Fruit fly (Drosophila melanogaster): Measurements from ENCODE around the gene fh.

Gene fh

dm6 chrX:9155134-9155533, 6.3 kb upstream of the fh start (continued):
- no peak for TF ChIP-seq crp (GFP tag; optimal IDR thresholded peaks at IDR 0.05)
- 0 out of 3 replicates have a peak, but pooled peaks have one; percentile 8 for TF ChIP-seq ken (GFP tag; IDR thresholded peaks at IDR 0.05)
- no peak for TF ChIP-seq ac (GFP tag; optimal IDR thresholded peaks at IDR 0.05)
- no peak for TF ChIP-seq en (GFP tag; optimal IDR thresholded peaks at IDR 0.05)
- TF ChIP-seq B-H2 (GFP tag; optimal IDR thresholded peaks at IDR 0.05), result peak; percentile 7
- TF ChIP-seq D19B (GFP tag; optimal IDR thresholded peaks at IDR 0.05), result peak; percentile 29
- TF ChIP-seq CG8388 (GFP tag; optimal IDR thresholded peaks at IDR 0.05), result peak; percentile 39
- TF ChIP-seq ci (GFP tag; IDR thresholded peaks at IDR 0.05), result 0 out of 3 replicates have a peak, but pooled peaks have one; percentile 12
- peak; percentile 18 for TF ChIP-seq ERR (GFP tag; optimal IDR thresholded peaks at IDR 0.05)
- TF ChIP-seq Ssrp (tag; optimal IDR thresholded peaks at IDR 0.05), result peak; percentile 49
- TF ChIP-seq stc (GFP tag; IDR thresholded peaks at IDR 0.05), result peak; percentile 19; the same call in 1 of the 2 replicates
- TF ChIP-seq CTCF (GFP tag; optimal IDR thresholded peaks at IDR 0.05), result no peak
- TF ChIP-seq Six4 (GFP tag; optimal IDR thresholded peaks at IDR 0.05), result peak; percentile 38
- TF ChIP-seq CG33213 (GFP tag; optimal IDR thresholded peaks at IDR 0.05), result peak; percentile 3
- TF ChIP-seq CHES-1-like (GFP tag; optimal IDR thresholded peaks at IDR 0.05), result peak; percentile 4
- peak; percentile 43 for TF ChIP-seq CG4404 (GFP tag; IDR thresholded peaks at IDR 0.05)
- TF ChIP-seq Doc2 (GFP tag; IDR thresholded peaks at IDR 0.05), result no peak
- no peak for TF ChIP-seq wek (GFP tag; optimal IDR thresholded peaks at IDR 0.05)
- TF ChIP-seq C15 (GFP tag; IDR thresholded peaks at IDR 0.05), result no peak
- TF ChIP-seq CG33557 (GFP tag; optimal IDR thresholded peaks at IDR 0.05), result peak; percentile 54
- TF ChIP-seq CG7987 (GFP tag; optimal IDR thresholded peaks at IDR 0.05), result peak; percentile 14
- TF ChIP-seq usp (GFP tag; optimal IDR thresholded peaks at IDR 0.05), result no peak
- TF ChIP-seq CG15073 (GFP tag; optimal IDR thresholded peaks at IDR 0.05), result no peak
- TF ChIP-seq Usf (GFP tag; optimal IDR thresholded peaks at IDR 0.05), result no peak
- TF ChIP-seq CG11456 (GFP tag; IDR thresholded peaks at IDR 0.05), result no peak
- peak; percentile 63 for TF ChIP-seq CG3281 (GFP tag; optimal IDR thresholded peaks at IDR 0.05)
- peak; percentile 59 to 76 for TF ChIP-seq bsh (GFP tag; optimal IDR thresholded peaks at IDR 0.05)
- peak; percentile 23 for TF ChIP-seq CG1792 (GFP tag; optimal IDR thresholded peaks at IDR 0.05)
- TF ChIP-seq Spps (tag; optimal IDR thresholded peaks at IDR 0.05), result peak; percentile 38
- TF ChIP-seq CG13424 (tag; optimal IDR thresholded peaks at IDR 0.05), result peak; percentile 72
- TF ChIP-seq CG17568 (GFP tag; optimal IDR thresholded peaks at IDR 0.05), result no peak
- TF ChIP-seq CG16779 (GFP tag; IDR thresholded peaks at IDR 0.05), result no peak
- no peak for TF ChIP-seq CG10321 (GFP tag; IDR thresholded peaks at IDR 0.05)
- no peak for TF ChIP-seq Myb (GFP tag; optimal IDR thresholded peaks at IDR 0.05)
- TF ChIP-seq CG6813 (GFP tag; optimal IDR thresholded peaks at IDR 0.05), result peak; percentile 63
- no peak for TF ChIP-seq Jarid2 (GFP tag; optimal IDR thresholded peaks at IDR 0.05)
- TF ChIP-seq pan (optimal IDR thresholded peaks at IDR 0.05), result no peak
- TF ChIP-seq pan (GFP tag; optimal IDR thresholded peaks at IDR 0.05 in 1 of 2, IDR thresholded peaks at IDR 0.05 in 1 of 2), result peak in 1 of 2 experiments; percentile 64
- TF ChIP-seq exex (tag; optimal IDR thresholded peaks at IDR 0.05), result no peak
- TF ChIP-seq hbn (GFP tag; IDR thresholded peaks at IDR 0.05; ENCODE audit: partially characterized antibody), result no peak
- peak; percentile 45 for TF ChIP-seq ATbp (GFP tag; optimal IDR thresholded peaks at IDR 0.05)
- no peak for TF ChIP-seq CG14860 (GFP tag; IDR thresholded peaks at IDR 0.05; ENCODE audit: partially characterized antibody)
- peak; percentile 38 for TF ChIP-seq CG10654 (GFP tag; optimal IDR thresholded peaks at IDR 0.05)
- peak; percentile 2 for TF ChIP-seq eyg (GFP tag; optimal IDR thresholded peaks at IDR 0.05)
- peak; percentile 66 for TF ChIP-seq CG17829 (tag; optimal IDR thresholded peaks at IDR 0.05)
- TF ChIP-seq CG17385 (GFP tag; optimal IDR thresholded peaks at IDR 0.05), result peak; percentile 72
- no peak for TF ChIP-seq NC2α (GFP tag; optimal IDR thresholded peaks at IDR 0.05)
- TF ChIP-seq slbo (GFP tag; IDR thresholded peaks at IDR 0.05), result peak; percentile 34; the same call in 1 of the 2 replicates
- TF ChIP-seq Hmr (GFP tag; optimal IDR thresholded peaks at IDR 0.05), result peak; percentile 56
- TF ChIP-seq CG13775 (GFP tag; optimal IDR thresholded peaks at IDR 0.05), result peak; percentile 43
- no peak for TF ChIP-seq CG13123 (GFP tag; optimal IDR thresholded peaks at IDR 0.05)
